Worm (Caenorhabditis elegans): ENCODE measurements around the gene T27A10.6.

T27A10.6 gene

ce11 chrX:3548716-3549115, 47.4 kb downstream of the T27A10.6 start:
- no peak for TF ChIP-seq nhr-19 (GFP tag; conservative IDR thresholded peaks at IDR 0.05)
- TF ChIP-seq dpl-1 (GFP tag; optimal IDR thresholded peaks at IDR 0.05), result no peak
- TF ChIP-seq efl-1 (optimal IDR thresholded peaks at IDR 0.05), result no peak
- peak in 1 of 2 experiments; percentile 40 for TF ChIP-seq efl-1 (GFP tag; optimal IDR thresholded peaks at IDR 0.05 in 1 of 2)
- TF ChIP-seq tlp-1 (tag; optimal IDR thresholded peaks at IDR 0.05), result no peak
- no peak for TF ChIP-seq egl-27 (tag; optimal IDR thresholded peaks at IDR 0.05)
- no peak for TF ChIP-seq lin-39 (tag; optimal IDR thresholded peaks at IDR 0.05)
- no peak for TF ChIP-seq nhr-76 (tag; optimal IDR thresholded peaks at IDR 0.05)
- no peak for TF ChIP-seq nhr-90 (tag; optimal IDR thresholded peaks at IDR 0.05; ENCODE audit: poor library complexity)
- no peak for TF ChIP-seq mef-2 (tag; optimal IDR thresholded peaks at IDR 0.05)
- peak; percentile 31 for TF ChIP-seq elt-2 (tag; optimal IDR thresholded peaks at IDR 0.05)
- TF ChIP-seq pag-3 (tag; optimal IDR thresholded peaks at IDR 0.05; ENCODE audit: borderline replicate concordance, insufficient read depth), result no peak
- no peak for TF ChIP-seq mab-9 (GFP tag; IDR thresholded peaks at IDR 0.05)
- no peak for TF ChIP-seq isw-1 (GFP tag; IDR thresholded peaks at IDR 0.05)

DNA sequence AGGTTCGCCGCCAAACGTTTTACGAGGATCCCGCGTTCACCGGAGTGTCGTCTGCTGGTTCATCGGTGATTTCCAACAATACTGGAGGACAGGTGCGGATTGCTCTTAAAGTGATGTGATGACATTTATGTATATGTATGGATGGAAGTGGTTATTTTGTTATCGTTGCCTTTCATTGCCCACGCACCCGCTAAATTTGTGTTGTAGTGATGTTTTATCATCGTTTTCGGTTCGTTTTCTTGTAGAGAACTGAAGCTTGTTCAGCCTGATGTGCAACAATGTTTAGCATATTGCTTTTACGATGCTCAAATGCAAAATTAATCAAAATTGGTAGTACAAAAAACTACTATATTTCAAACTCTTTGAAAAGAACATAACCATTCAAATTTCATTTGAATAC, 48.3 kb downstream of the T27A10.6 start:
- no peak for TF ChIP-seq irx-1 (tag; optimal IDR thresholded peaks at IDR 0.05)
- no peak for TF ChIP-seq fkh-10 (GFP tag; optimal IDR thresholded peaks at IDR 0.05)
- TF ChIP-seq lin-13 (GFP tag; optimal IDR thresholded peaks at IDR 0.05), result no peak
- no peak for TF ChIP-seq lin-15B (tag; optimal IDR thresholded peaks at IDR 0.05)
- TF ChIP-seq zag-1 (tag; optimal IDR thresholded peaks at IDR 0.05), result no peak
- TF ChIP-seq C16A3.4 (tag; optimal IDR thresholded peaks at IDR 0.05), result no peak
- no peak for TF ChIP-seq tbx-2 (tag; optimal IDR thresholded peaks at IDR 0.05)
- TF ChIP-seq sox-4 (tag; optimal IDR thresholded peaks at IDR 0.05), result no peak
- TF ChIP-seq dpl-1 (GFP tag; optimal IDR thresholded peaks at IDR 0.05), result no peak

DNA sequence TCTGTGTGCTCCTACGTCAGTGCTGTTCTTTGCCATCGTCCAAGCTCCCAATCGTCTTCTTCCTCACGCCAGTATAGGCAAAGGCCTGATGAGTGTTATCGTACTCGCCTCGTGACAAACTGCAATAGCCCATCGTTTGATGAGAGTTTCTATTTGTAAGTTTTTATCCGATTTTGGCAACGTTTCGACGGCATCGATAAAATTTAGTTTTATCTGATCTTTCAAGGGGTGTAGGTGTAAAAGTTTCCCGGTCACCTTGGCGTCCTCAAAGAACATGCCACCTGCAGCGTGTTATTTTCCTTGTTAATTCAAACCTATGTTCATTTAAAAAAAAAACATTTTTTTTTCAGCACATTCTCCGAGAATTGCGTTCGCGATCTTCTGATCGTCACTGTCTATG, 49.1 kb downstream of the T27A10.6 start:
- TF ChIP-seq lin-14 (GFP tag; optimal IDR thresholded peaks at IDR 0.05), result peak; percentile 15
- TF ChIP-seq nhr-20 (tag; optimal IDR thresholded peaks at IDR 0.05), result peak; percentile 31
- TF ChIP-seq unc-130 (tag; optimal IDR thresholded peaks at IDR 0.05), result no peak
- peak; percentile 63 for TF ChIP-seq nhr-85 (tag)

ce11 chrX:3542242-3542641, 53.9 kb downstream of the T27A10.6 start, which contains the start of gene rgs-7:
TSS of gene rgs-7 (plus strand) at chrX:3542542.
- TF ChIP-seq snu-23 (GFP tag; optimal IDR thresholded peaks at IDR 0.05), result no peak
- no peak for TF ChIP-seq ceh-8 (GFP tag; optimal IDR thresholded peaks at IDR 0.05)
- TF ChIP-seq ceh-90 (tag; optimal IDR thresholded peaks at IDR 0.05), result no peak
- no peak for TF ChIP-seq hpl-2 (GFP tag; optimal IDR thresholded peaks at IDR 0.05)
- TF ChIP-seq lin-13 (GFP tag; optimal IDR thresholded peaks at IDR 0.05), result no peak
- no peak for TF ChIP-seq unc-30 (tag; optimal IDR thresholded peaks at IDR 0.05)
- no peak for TF ChIP-seq hlh-4 (tag; optimal IDR thresholded peaks at IDR 0.05)
- TF ChIP-seq xbp-1 (tag; optimal IDR thresholded peaks at IDR 0.05), result no peak
- TF ChIP-seq nhr-85 (tag), result no peak
- TF ChIP-seq lir-3 (tag; optimal IDR thresholded peaks at IDR 0.05; ENCODE audit: poor library complexity), result no peak
- TF ChIP-seq aha-1 (tag; optimal IDR thresholded peaks at IDR 0.05), result no peak

ce11 chrX:3540861-3541260, 55.3 kb downstream of the T27A10.6 start:
- TF ChIP-seq ceh-82 (tag; optimal IDR thresholded peaks at IDR 0.05), result peak in 1 of 3 experiments; percentile 2
- TF ChIP-seq lin-35 (GFP tag; optimal IDR thresholded peaks at IDR 0.05), result peak; percentile 40 to 53
- peak; percentile 1 for TF ChIP-seq swsn-7 (tag; optimal IDR thresholded peaks at IDR 0.05)
- peak; percentile 39 for TF ChIP-seq snu-23 (GFP tag; optimal IDR thresholded peaks at IDR 0.05)
- peak in 1 of 2 experiments; percentile 19 for TF ChIP-seq mdl-1 (tag; optimal IDR thresholded peaks at IDR 0.05)
- TF ChIP-seq nhr-85 (tag), result peak; percentile 61
- no peak for TF ChIP-seq ceh-8 (GFP tag; optimal IDR thresholded peaks at IDR 0.05)
- no peak for TF ChIP-seq sup-37 (GFP tag; optimal IDR thresholded peaks at IDR 0.05)
- peak; percentile 29 for TF ChIP-seq C16A3.4 (tag; optimal IDR thresholded peaks at IDR 0.05)
- TF ChIP-seq nhr-76 (tag; optimal IDR thresholded peaks at IDR 0.05), result no peak
- TF ChIP-seq tbx-2 (tag; optimal IDR thresholded peaks at IDR 0.05), result peak; percentile 12
- peak; percentile 17 to 48 (median 31) for TF ChIP-seq dpl-1 (GFP tag; optimal IDR thresholded peaks at IDR 0.05)
- TF ChIP-seq nhr-19 (GFP tag; conservative IDR thresholded peaks at IDR 0.05), result 0 out of 2 replicates have a peak, but pooled peaks have one; percentile 3
- peak; percentile 56 for TF ChIP-seq ama-1 (optimal IDR thresholded peaks at IDR 0.05)
- peak; percentile 37 for TF ChIP-seq mep-1 (tag; optimal IDR thresholded peaks at IDR 0.05)
- peak; percentile 38 for TF ChIP-seq rnt-1 (tag; optimal IDR thresholded peaks at IDR 0.05)
- TF ChIP-seq nhr-71 (tag; optimal IDR thresholded peaks at IDR 0.05), result peak; percentile 30
- peak; percentile 79 for TF ChIP-seq lin-14 (GFP tag; optimal IDR thresholded peaks at IDR 0.05)
- peak in 1 of 2 experiments; percentile 59 for TF ChIP-seq efl-1 (optimal IDR thresholded peaks at IDR 0.05)
- peak in 1 of 2 experiments; percentile 49 for TF ChIP-seq efl-1 (GFP tag; optimal IDR thresholded peaks at IDR 0.05 in 1 of 2)
- no peak for TF ChIP-seq pag-3 (tag; optimal IDR thresholded peaks at IDR 0.05; ENCODE audit: borderline replicate concordance, insufficient read depth)
- no peak for TF ChIP-seq mab-9 (GFP tag; IDR thresholded peaks at IDR 0.05)
- TF ChIP-seq blmp-1 (tag; optimal IDR thresholded peaks at IDR 0.05), result peak; percentile 64
